Worm (Caenorhabditis elegans): ENCODE data around the gene epg-5.
A peak's percentile ranks its signal among the peaks of the same experiment; 100 is the strongest.

epg-5 gene

ce11 chrII:6561300-6561699 lies 47.9 kb downstream of the epg-5 start, which contains the start of gene F18C5.10:
TSS of gene F18C5.10 (minus strand) at chrII:6561444.
- TF ChIP-seq mml-1 (tag; optimal IDR thresholded peaks at IDR 0.05) (no peak), daf-12 (tag; optimal IDR thresholded peaks at IDR 0.05) (no peak), mdl-1 (tag; optimal IDR thresholded peaks at IDR 0.05) (no peak), nhr-12 (tag; optimal IDR thresholded peaks at IDR 0.05) (no peak), ama-1 (optimal IDR thresholded peaks at IDR 0.05) (peak; percentile 12), fkh-2 (tag; optimal IDR thresholded peaks at IDR 0.05) (no peak), nhr-67 (tag; optimal IDR thresholded peaks at IDR 0.05) (no peak), ztf-4 (tag; optimal IDR thresholded peaks at IDR 0.05) (no peak), elt-1 (tag; optimal IDR thresholded peaks at IDR 0.05) (no peak), pqm-1 (tag; optimal IDR thresholded peaks at IDR 0.05) (no peak), ceh-82 (tag; optimal IDR thresholded peaks at IDR 0.05) (no peak), sea-2 (GFP tag; optimal IDR thresholded peaks at IDR 0.05) (no peak), lin-39 (tag; optimal IDR thresholded peaks at IDR 0.05) (peak; percentile 6), eor-1 (tag; optimal IDR thresholded peaks at IDR 0.05) (no peak), hmg-11 (tag; optimal IDR thresholded peaks at IDR 0.05) (no peak), nhr-25 (tag; optimal IDR thresholded peaks at IDR 0.05) (no peak), R02D3.7 (tag; optimal IDR thresholded peaks at IDR 0.05) (no peak), tbx-2 (tag; optimal IDR thresholded peaks at IDR 0.05) (no peak), nhr-237 (tag; optimal IDR thresholded peaks at IDR 0.05) (no peak), unc-62 (GFP tag; optimal IDR thresholded peaks at IDR 0.05) (no peak), pha-4 (tag; optimal IDR thresholded peaks at IDR 0.05) (peak; percentile 28), ceh-9 (tag; optimal IDR thresholded peaks at IDR 0.05) (no peak), egl-27 (tag; optimal IDR thresholded peaks at IDR 0.05) (no peak), nhr-43 (tag; optimal IDR thresholded peaks at IDR 0.05; ENCODE audit: poor library complexity, severe bottlenecking) (no peak), snpc-4 (tag; optimal IDR thresholded peaks at IDR 0.05) (no peak), ceh-28 (tag; optimal IDR thresholded peaks at IDR 0.05) (no peak), elt-2 (tag; optimal IDR thresholded peaks at IDR 0.05) (no peak), nhr-11 (tag; optimal IDR thresholded peaks at IDR 0.05) (no peak), ztf-11 (tag; optimal IDR thresholded peaks at IDR 0.05) (no peak), lsy-12 (tag; optimal IDR thresholded peaks at IDR 0.05) (no peak), jun-1 (tag; optimal IDR thresholded peaks at IDR 0.05) (no peak), egl-5 (tag; optimal IDR thresholded peaks at IDR 0.05) (peak; percentile 38), elt-3 (tag; optimal IDR thresholded peaks at IDR 0.05) (no peak)

ce11 chrII:6560291-6560690 lies 48.9 kb downstream of the epg-5 start:
- no peak for TF ChIP-seq nhr-12 (tag; optimal IDR thresholded peaks at IDR 0.05)
- no peak for TF ChIP-seq nhr-11 (tag; optimal IDR thresholded peaks at IDR 0.05)
- TF ChIP-seq egl-27 (tag; optimal IDR thresholded peaks at IDR 0.05): no peak
- TF ChIP-seq eor-1 (tag; optimal IDR thresholded peaks at IDR 0.05): no peak
- TF ChIP-seq snpc-4 (tag; optimal IDR thresholded peaks at IDR 0.05): no peak
- TF ChIP-seq nhr-25 (tag; optimal IDR thresholded peaks at IDR 0.05): no peak
- TF ChIP-seq ceh-28 (tag; optimal IDR thresholded peaks at IDR 0.05): no peak
- TF ChIP-seq nhr-23 (tag; optimal IDR thresholded peaks at IDR 0.05): no peak
- no peak for TF ChIP-seq daf-12 (tag; optimal IDR thresholded peaks at IDR 0.05)
- TF ChIP-seq ztf-4 (tag; optimal IDR thresholded peaks at IDR 0.05): no peak
- no peak for TF ChIP-seq unc-62 (GFP tag; optimal IDR thresholded peaks at IDR 0.05)
- no peak for TF ChIP-seq fkh-2 (tag; optimal IDR thresholded peaks at IDR 0.05)
- TF ChIP-seq ceh-82 (tag; optimal IDR thresholded peaks at IDR 0.05): no peak
- TF ChIP-seq ZK546.5 (tag; optimal IDR thresholded peaks at IDR 0.05): no peak
- no peak for TF ChIP-seq fos-1 (tag; optimal IDR thresholded peaks at IDR 0.05)

ce11 chrII:6558887-6559286 lies 50.3 kb downstream of the epg-5 start:
- TF ChIP-seq pha-4 (tag; optimal IDR thresholded peaks at IDR 0.05) (peak; percentile 43), eor-1 (tag; optimal IDR thresholded peaks at IDR 0.05) (no peak), ztf-4 (tag; optimal IDR thresholded peaks at IDR 0.05) (no peak), mdl-1 (tag; optimal IDR thresholded peaks at IDR 0.05) (no peak), lsy-12 (tag; optimal IDR thresholded peaks at IDR 0.05) (no peak), unc-62 (GFP tag; optimal IDR thresholded peaks at IDR 0.05) (no peak), ztf-11 (tag; optimal IDR thresholded peaks at IDR 0.05) (no peak), nhr-237 (tag; optimal IDR thresholded peaks at IDR 0.05) (no peak), hmg-11 (tag; optimal IDR thresholded peaks at IDR 0.05) (no peak), elt-1 (tag; optimal IDR thresholded peaks at IDR 0.05) (no peak), nhr-25 (tag; optimal IDR thresholded peaks at IDR 0.05) (no peak), ama-1 (optimal IDR thresholded peaks at IDR 0.05) (peak; percentile 43), nhr-77 (tag; optimal IDR thresholded peaks at IDR 0.05) (no peak), snpc-4 (tag; optimal IDR thresholded peaks at IDR 0.05) (no peak), elt-2 (tag; optimal IDR thresholded peaks at IDR 0.05) (no peak), nhr-67 (tag; optimal IDR thresholded peaks at IDR 0.05) (no peak), fkh-10 (GFP tag; optimal IDR thresholded peaks at IDR 0.05) (no peak)
